Fruit fly (Drosophila melanogaster) whole organism, wandering third instar larva: Measurements from ENCODE around the gene Atg2.

Experiments
- Abd-B ChIP-seq: fragments of >200 bp; optimal IDR thresholded peaks from 2 replicates; lab custom pipeline; 2017; ENCODE audit warnings: missing biosample characterization, missing genetic modification characterization
- CG32264 ChIP-seq: fragments of 200-800 bp; sonication (Bioruptor generic); optimal IDR thresholded peaks from 2 replicates; lab custom pipeline; 2016; ENCODE audit warnings: missing biosample characterization, missing genetic modification characterization
- CG9705 ChIP-seq: fragments of 200-800 bp; sonication (Bioruptor generic); optimal IDR thresholded peaks from 2 replicates; lab custom pipeline; 2018; ENCODE audit warnings: missing biosample characterization, mild to moderate bottlenecking, missing genetic modification characterization
- CrebA ChIP-seq: fragments of 200-800 bp; sonication (Bioruptor generic); optimal IDR thresholded peaks from 2 replicates; lab custom pipeline; 2016; ENCODE audit warnings: missing biosample characterization, mild to moderate bottlenecking, missing genetic modification characterization, borderline replicate concordance
- Dfd ChIP-seq: fragments of >200 bp; optimal IDR thresholded peaks from 2 replicates; lab custom pipeline; 2017; ENCODE audit warnings: missing biosample characterization, missing genetic modification characterization
- Dif ChIP-seq: fragments of 200-275, 200-300 bp; sonication (Bioruptor generic); optimal IDR thresholded peaks from 2 replicates; lab custom pipeline; 2018; ENCODE audit warnings: missing biosample characterization, missing genetic modification characterization; ENCODE audit not compliant: partially characterized antibody
- GATAd ChIP-seq: sonication (Bioruptor generic); optimal IDR thresholded peaks from 2 replicates; lab custom pipeline; 2016; ENCODE audit warnings: missing biosample characterization, missing genetic modification characterization
- HLH106 ChIP-seq: fragments of 200-800 bp; optimal IDR thresholded peaks from 3 replicates; lab custom pipeline; 2019; ENCODE audit warnings: missing biosample characterization, mild to moderate bottlenecking, missing genetic modification characterization, moderate library complexity
- Hnf4 ChIP-seq: fragments of 200-800 bp; sonication (Bioruptor generic); optimal IDR thresholded peaks from 2 replicates; lab custom pipeline; 2016; ENCODE audit warnings: missing biosample characterization, mild to moderate bottlenecking, missing genetic modification characterization
- Hr78 ChIP-seq: fragments of >200 bp; optimal IDR thresholded peaks from 2 replicates; lab custom pipeline; 2017; ENCODE audit warnings: missing biosample characterization, missing genetic modification characterization
- Hr83 ChIP-seq: fragments of 200-300 bp; sonication (Bioruptor generic); optimal IDR thresholded peaks from 2 replicates; lab custom pipeline; 2016; ENCODE audit warnings: missing biosample characterization, mild to moderate bottlenecking, missing genetic modification characterization, moderate library complexity; ENCODE audit not compliant: poor library complexity, severe bottlenecking
- Jra ChIP-seq: sonication (Bioruptor generic); optimal IDR thresholded peaks from 2 replicates; lab custom pipeline; 2016; ENCODE audit warnings: missing biosample characterization, missing genetic modification characterization
- Mio ChIP-seq: sonication (Bioruptor generic); optimal IDR thresholded peaks from 2 replicates; lab custom pipeline; 2016; ENCODE audit warnings: missing biosample characterization, missing genetic modification characterization
- Myc ChIP-seq: fragments of >200 bp; optimal IDR thresholded peaks from 2 replicates; lab custom pipeline; 2017
- N ChIP-seq: fragments of >200 bp; optimal IDR thresholded peaks from 2 replicates; lab custom pipeline; 2018; ENCODE audit warnings: missing biosample characterization, missing external identifiers, missing genetic modification characterization
- OdsH ChIP-seq: fragments of 200-800 bp; sonication (Bioruptor generic); optimal IDR thresholded peaks from 2 replicates; lab custom pipeline; 2016; ENCODE audit warnings: missing biosample characterization, mild to moderate bottlenecking, missing genetic modification characterization
- Rel ChIP-seq, 2 experiments: fragments of 200-800 bp; sonication (Bioruptor generic) in 1 of 2; optimal IDR thresholded peaks; 2 replicates in 1 of 2; 3 replicates in 1 of 2; lab custom pipeline; 2016 to 2019; ENCODE audit warnings: mild to moderate bottlenecking in 2 of 2, missing biosample characterization in 2 of 2, missing genetic modification characterization in 2 of 2, moderate library complexity in 1 of 2
- Sp1 ChIP-seq: fragments of 200-800 bp; sonication (Bioruptor generic); optimal IDR thresholded peaks from 3 replicates; lab custom pipeline; 2019; ENCODE audit warnings: missing biosample characterization, mild to moderate bottlenecking, missing genetic modification characterization, moderate library complexity
- Vsx2 ChIP-seq: fragments of 200-300, 225-300 bp; sonication (Bioruptor generic); optimal IDR thresholded peaks from 2 replicates; lab custom pipeline; 2018; ENCODE audit warnings: missing biosample characterization, missing genetic modification characterization; ENCODE audit not compliant: partially characterized antibody
- br ChIP-seq: fragments of 200-800 bp; sonication (Bioruptor generic); optimal IDR thresholded peaks from 2 replicates; lab custom pipeline; 2016; ENCODE audit warnings: missing biosample characterization, missing genetic modification characterization
- brk ChIP-seq: fragments of 200-800 bp; sonication (Bioruptor generic); optimal IDR thresholded peaks from 2 replicates; lab custom pipeline; 2016; ENCODE audit warnings: missing biosample characterization, mild to moderate bottlenecking, missing genetic modification characterization
- dl ChIP-seq, 2 experiments: fragments of 175-275, 200-275 bp in 1 of 2; fragments of 200-275 bp in 1 of 2; sonication (Bioruptor generic); optimal IDR thresholded peaks; lab custom pipeline; 2018; ENCODE audit warnings: mild to moderate bottlenecking in 2 of 2, missing biosample characterization in 2 of 2, missing genetic modification characterization in 2 of 2, moderate library complexity in 2 of 2; ENCODE audit not compliant: partially characterized antibody in 2 of 2, insufficient read depth in 1 of 2
- dmrt93B ChIP-seq: fragments of 200-800 bp; sonication (Bioruptor generic); optimal IDR thresholded peaks from 2 replicates; lab custom pipeline; 2018; ENCODE audit warnings: missing biosample characterization, mild to moderate bottlenecking, missing genetic modification characterization
- dsf ChIP-seq: sonication (Bioruptor generic); optimal IDR thresholded peaks from 2 replicates; lab custom pipeline; 2016; ENCODE audit warnings: missing biosample characterization, missing genetic modification characterization, borderline replicate concordance
- ey ChIP-seq: fragments of 200-800 bp; sonication (Bioruptor generic); optimal IDR thresholded peaks from 2 replicates; lab custom pipeline; 2016; ENCODE audit warnings: missing biosample characterization, missing genetic modification characterization
- foxo ChIP-seq, 2 experiments: fragments of 200-800 bp; sonication (Bioruptor generic); optimal IDR thresholded peaks; 2 replicates in 1 of 2; 3 replicates in 1 of 2; lab custom pipeline; 2016 to 2017; ENCODE audit warnings: missing biosample characterization in 2 of 2, missing genetic modification characterization in 2 of 2
- fru ChIP-seq: fragments of 200-800 bp; sonication (Bioruptor generic); optimal IDR thresholded peaks from 3 replicates; lab custom pipeline; 2016; ENCODE audit warnings: missing biosample characterization, mild to moderate bottlenecking, missing genetic modification characterization
- h ChIP-seq: fragments of 200-800 bp; sonication (Bioruptor generic); optimal IDR thresholded peaks from 3 replicates; lab custom pipeline; 2016; ENCODE audit warnings: missing biosample characterization, mild to moderate bottlenecking, missing genetic modification characterization
- jim ChIP-seq: fragments of 175-275, 200-325 bp; sonication (Bioruptor generic); optimal IDR thresholded peaks from 2 replicates; lab custom pipeline; 2016; ENCODE audit warnings: missing biosample characterization, mild to moderate bottlenecking, missing genetic modification characterization
- lola ChIP-seq: fragments of >200 bp; optimal IDR thresholded peaks from 2 replicates; lab custom pipeline; 2017; ENCODE audit warnings: missing biosample characterization, missing genetic modification characterization
- pan ChIP-seq: fragments of >200 bp; optimal IDR thresholded peaks from 2 replicates; lab custom pipeline; 2017
- psq ChIP-seq: fragments of 200-800 bp; sonication (Bioruptor generic); optimal IDR thresholded peaks from 3 replicates; lab custom pipeline; 2017; ENCODE audit warnings: missing biosample characterization, mild to moderate bottlenecking, missing genetic modification characterization, moderate library complexity
- rgr ChIP-seq: fragments of 200-800 bp; sonication (Bioruptor generic); optimal IDR thresholded peaks from 3 replicates; lab custom pipeline; 2016; ENCODE audit warnings: missing biosample characterization, mild to moderate bottlenecking, missing genetic modification characterization
- sage ChIP-seq: fragments of 200-800 bp; sonication (Bioruptor generic); optimal IDR thresholded peaks from 2 replicates; lab custom pipeline; 2016; ENCODE audit warnings: missing biosample characterization, mild to moderate bottlenecking, missing genetic modification characterization
- sv ChIP-seq: fragments of 200-800 bp; sonication (Bioruptor generic); optimal IDR thresholded peaks from 3 replicates; lab custom pipeline; 2016; ENCODE audit warnings: missing biosample characterization, missing genetic modification characterization
- tai ChIP-seq: sonication (Bioruptor generic); optimal IDR thresholded peaks from 2 replicates; lab custom pipeline; 2016; ENCODE audit warnings: missing biosample characterization, missing genetic modification characterization
- usp ChIP-seq: fragments of >200 bp; optimal IDR thresholded peaks from 2 replicates; lab custom pipeline; 2017; ENCODE audit warnings: missing biosample characterization, missing genetic modification characterization
- woc ChIP-seq: sonication (Bioruptor generic); optimal IDR thresholded peaks from 2 replicates; lab custom pipeline; 2016; ENCODE audit warnings: missing biosample characterization, mild to moderate bottlenecking, missing genetic modification characterization

The Atg2 gene

DNA sequence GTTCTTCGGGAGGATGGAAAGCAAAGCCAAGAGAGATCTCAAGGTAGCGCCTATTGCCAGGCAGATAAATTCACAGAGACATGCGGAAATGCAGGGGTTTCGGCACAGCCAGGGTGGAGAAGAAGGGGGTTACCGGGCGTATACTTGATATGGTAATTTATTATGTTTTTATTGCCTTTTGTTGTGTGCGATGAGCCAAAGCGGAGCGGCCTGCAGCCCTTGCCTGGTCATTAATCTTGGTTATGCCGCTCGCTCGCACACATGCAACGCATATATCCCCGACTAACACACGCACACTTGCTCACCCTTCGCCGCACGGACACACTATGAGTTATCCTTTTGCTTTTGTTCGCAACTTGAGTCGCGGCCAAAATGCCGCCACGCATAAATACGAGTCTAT lies 42.5 kb downstream of the Atg2 start:
- no peak for TF ChIP-seq Dfd (GFP tag; lab: Kevin White, UChicago)
- no peak for TF ChIP-seq psq (GFP tag; lab: Kevin White, UChicago)
- TF ChIP-seq dl (GFP tag; optimal IDR thresholded peaks at IDR 0.05; lab: Kevin White, UChicago; ENCODE audit: insufficient read depth in 1 of 2, partially characterized antibody in 2 of 2), result no peak
- TF ChIP-seq pan (lab: Kevin White, UChicago), result no peak
- no peak for TF ChIP-seq lola (GFP tag; lab: Kevin White, UChicago)
- no peak for TF ChIP-seq GATAd (GFP tag; lab: Kevin White, UChicago)
- TF ChIP-seq dsf, result no peak
- no peak for TF ChIP-seq Abd-B
- no peak for TF ChIP-seq usp
- TF ChIP-seq Mio (GFP tag; lab: Kevin White, UChicago), result no peak
- no peak for TF ChIP-seq Hnf4 (GFP tag; lab: Kevin White, UChicago)
- TF ChIP-seq rgr (GFP tag; lab: Kevin White, UChicago), result no peak
- TF ChIP-seq Vsx2 (GFP tag; lab: Kevin White, UChicago), result no peak
- TF ChIP-seq tai (GFP tag; lab: Kevin White, UChicago), result no peak
- no peak for TF ChIP-seq N
- TF ChIP-seq CG9705 (GFP tag; lab: Kevin White, UChicago), result no peak
- no peak for TF ChIP-seq woc (GFP tag; lab: Kevin White, UChicago)
- TF ChIP-seq OdsH, result no peak

DNA sequence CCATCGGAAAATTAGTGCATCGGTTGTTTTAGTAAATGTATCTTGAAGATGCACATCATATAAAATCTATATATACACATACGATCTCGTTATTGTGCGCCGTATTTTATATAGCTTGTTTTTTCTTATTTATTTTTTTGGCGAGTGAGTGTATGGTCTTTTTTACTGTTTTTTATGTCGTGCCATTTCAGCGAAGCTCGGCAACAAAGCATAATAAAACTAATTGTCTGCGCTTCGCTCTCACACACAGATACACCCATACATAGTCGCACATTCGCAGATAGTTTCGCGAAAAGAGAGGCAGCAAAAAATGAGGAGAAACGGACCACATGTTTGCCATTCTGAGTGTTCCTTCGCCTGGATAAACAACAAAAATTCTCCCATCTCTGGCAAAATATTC lies 43.7 kb downstream of the Atg2 start:
- TF ChIP-seq foxo (GFP tag; optimal IDR thresholded peaks at IDR 0.05; lab: Kevin White, UChicago), result no peak
- peak; percentile 18 for TF ChIP-seq Rel (GFP tag; optimal IDR thresholded peaks at IDR 0.05; lab: Kevin White, UChicago)
- no peak for TF ChIP-seq Rel (tag; optimal IDR thresholded peaks at IDR 0.05; lab: Kevin White, UChicago)
- no peak for TF ChIP-seq ey
- peak; percentile 85 for TF ChIP-seq psq (GFP tag; lab: Kevin White, UChicago)
- TF ChIP-seq Sp1, result peak; percentile 15
- no peak for TF ChIP-seq CG9705 (GFP tag; lab: Kevin White, UChicago)
- no peak for TF ChIP-seq dmrt93B (GFP tag; lab: Kevin White, UChicago)
- no peak for TF ChIP-seq tai (GFP tag; lab: Kevin White, UChicago)

DNA sequence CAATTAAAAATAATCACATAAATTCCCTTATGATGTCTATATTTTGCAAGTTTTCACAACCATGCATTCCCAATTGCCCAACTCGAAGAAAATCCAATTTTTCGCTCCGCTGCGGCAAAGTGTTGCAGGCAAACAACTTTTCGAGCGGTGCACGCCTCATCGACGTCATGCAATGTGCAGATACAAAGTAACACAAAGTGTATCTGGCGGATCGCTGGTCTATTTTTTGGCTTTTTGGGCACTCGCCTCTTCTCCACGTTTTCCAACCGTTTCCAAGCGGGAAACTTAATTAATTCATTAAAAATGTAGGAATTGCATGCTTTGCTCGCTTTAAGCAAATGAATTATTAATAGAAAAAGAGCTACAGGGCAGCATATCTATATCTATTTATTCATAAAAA lies 44.6 kb downstream of the Atg2 start:
- TF ChIP-seq GATAd (GFP tag; lab: Kevin White, UChicago) (no peak), brk (GFP tag; lab: Kevin White, UChicago) (no peak), ey (no peak), pan (lab: Kevin White, UChicago) (no peak), CrebA (GFP tag; lab: Kevin White, UChicago) (no peak), rgr (GFP tag; lab: Kevin White, UChicago) (no peak), psq (GFP tag; lab: Kevin White, UChicago) (no peak), Hr83 (GFP tag; lab: Kevin White, UChicago) (no peak), Jra (GFP tag; lab: Kevin White, UChicago) (no peak), br (no peak), jim (GFP tag; lab: Kevin White, UChicago) (no peak), OdsH (no peak), Hr78 (GFP tag; lab: Kevin White, UChicago) (no peak), h (GFP tag; lab: Kevin White, UChicago) (no peak), CG32264 (GFP tag; lab: Kevin White, UChicago) (no peak), Hnf4 (GFP tag; lab: Kevin White, UChicago) (no peak), Dfd (GFP tag; lab: Kevin White, UChicago) (no peak), HLH106 (no peak)

DNA sequence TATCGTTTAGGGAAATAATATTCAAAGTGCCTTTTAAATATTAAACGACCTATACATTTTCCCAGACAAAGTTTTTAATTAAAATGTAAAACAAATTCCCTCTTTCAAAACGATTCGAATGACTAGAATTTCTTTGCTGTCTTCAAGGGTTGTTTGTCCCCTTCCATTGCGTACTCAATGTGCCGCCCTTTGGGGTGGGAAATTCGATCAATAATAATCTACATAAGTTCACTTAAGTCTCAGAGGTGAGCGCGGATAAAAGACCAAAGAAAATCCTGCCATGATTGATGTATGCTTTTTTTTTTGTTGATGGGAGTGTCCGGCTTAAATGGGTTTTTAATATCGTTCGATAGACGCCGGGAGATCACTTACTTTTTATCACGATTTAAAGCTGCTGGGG lies 45.5 kb downstream of the Atg2 start:
- no peak for TF ChIP-seq CG32264 (GFP tag; lab: Kevin White, UChicago)
- no peak for TF ChIP-seq lola (GFP tag; lab: Kevin White, UChicago)
- TF ChIP-seq fru (GFP tag; lab: Kevin White, UChicago), result no peak
- TF ChIP-seq Hr78 (GFP tag; lab: Kevin White, UChicago), result no peak
- TF ChIP-seq h (GFP tag; lab: Kevin White, UChicago), result no peak
- no peak for TF ChIP-seq br
- TF ChIP-seq N, result no peak
- no peak for TF ChIP-seq Mio (GFP tag; lab: Kevin White, UChicago)
- TF ChIP-seq sv (GFP tag; lab: Kevin White, UChicago), result no peak
- TF ChIP-seq Myc (lab: Kevin White, UChicago), result no peak
- no peak for TF ChIP-seq sage (GFP tag; lab: Kevin White, UChicago)
- no peak for TF ChIP-seq jim (GFP tag; lab: Kevin White, UChicago)
- TF ChIP-seq CG9705 (GFP tag; lab: Kevin White, UChicago), result no peak
- TF ChIP-seq Dif, result no peak
